Worm (Caenorhabditis elegans) whole organism, L1 larva: Measurements from ENCODE around the gene Y53F4B.26.

Experiments used
- alr-1 ChIP-seq: fragments of 200-800 bp; sonication (Bioruptor generic); optimal IDR thresholded peaks from 2 replicates; lab custom pipeline; 2018; ENCODE audit warnings: borderline replicate concordance, mild to moderate bottlenecking, missing genetic modification characterization, missing compliant biosample characterization
- elt-3 ChIP-seq, 6 experiments: fragments of 150-350 bp in 1 of 6; sonication (generic microtip); optimal IDR thresholded peaks; 2 replicates each; lab custom pipeline; 2017 to 2018; ENCODE audit warnings: missing biosample characterization in 6 of 6, missing genetic modification characterization in 6 of 6, inconsistent platforms in 1 of 6
- fos-1 ChIP-seq: fragments of 150-350 bp; optimal IDR thresholded peaks from 2 replicates; lab custom pipeline; 2014; ENCODE audit warnings: missing biosample characterization, missing genetic modification characterization
- lin-35 ChIP-seq, 2 experiments: fragments of 150-350 bp; optimal IDR thresholded peaks; 2 replicates each; lab custom pipeline; 2014; ENCODE audit warnings: missing biosample characterization in 2 of 2, missing genetic modification characterization in 2 of 2, missing genetic modification reagents in 2 of 2
- mdl-1 ChIP-seq, 2 experiments: fragments of 150-350 bp; optimal IDR thresholded peaks; 2 replicates each; lab custom pipeline; 2014 to 2017; ENCODE audit warnings: missing biosample characterization in 2 of 2, missing genetic modification characterization in 2 of 2, inconsistent platforms in 1 of 2
- nhr-237 ChIP-seq: fragments of 150-350 bp; optimal IDR thresholded peaks from 2 replicates; lab custom pipeline; 2014; ENCODE audit warnings: missing biosample characterization, missing genetic modification characterization
- nhr-28 ChIP-seq: fragments of 150-350 bp; optimal IDR thresholded peaks from 2 replicates; lab custom pipeline; 2014; ENCODE audit warnings: missing biosample characterization, missing genetic modification characterization
- nhr-76 ChIP-seq: sonication (generic microtip); optimal IDR thresholded peaks from 2 replicates; lab custom pipeline; 2017; ENCODE audit warnings: missing biosample characterization, missing genetic modification characterization
- nhr-77 ChIP-seq: fragments of 150-350 bp; optimal IDR thresholded peaks from 2 replicates; lab custom pipeline; 2014; ENCODE audit warnings: missing biosample characterization, missing genetic modification characterization
- pag-3 ChIP-seq: sonication (generic microtip); optimal IDR thresholded peaks from 2 replicates; lab custom pipeline; 2017; ENCODE audit warnings: missing genetic modification characterization, mild to moderate bottlenecking, missing compliant biosample characterization, antibody characterized with exemption, borderline replicate concordance; ENCODE audit not compliant: insufficient read depth
- sox-4 ChIP-seq: sonication (generic microtip); optimal IDR thresholded peaks from 2 replicates; lab custom pipeline; 2016; ENCODE audit warnings: missing genetic modification characterization, missing compliant biosample characterization
- unc-62 ChIP-seq: fragments of 150-350 bp; optimal IDR thresholded peaks from 2 replicates; lab custom pipeline; 2014; ENCODE audit warnings: missing biosample characterization, missing genetic modification reagents, missing genetic modification characterization
- zag-1 ChIP-seq: fragments of 150-350 bp; optimal IDR thresholded peaks from 2 replicates; lab custom pipeline; 2014; ENCODE audit warnings: missing biosample characterization, missing genetic modification characterization

- TF ChIP-seq mdl-1 (tag; optimal IDR thresholded peaks at IDR 0.05; lab: Kevin White, UChicago) (no peak), unc-62 (GFP tag; lab: Kevin White, UChicago) (no peak), pag-3 (tag; lab: Kevin White, UChicago) (no peak), lin-35 (GFP tag; optimal IDR thresholded peaks at IDR 0.05; lab: Kevin White, UChicago) (no peak), zag-1 (tag; lab: Kevin White, UChicago) (no peak), nhr-28 (tag; lab: Kevin White, UChicago) (no peak), nhr-76 (tag; lab: Kevin White, UChicago) (no peak), nhr-237 (tag; lab: Kevin White, UChicago) (no peak), alr-1 (tag; lab: Kevin White, UChicago) (no peak), sox-4 (tag; lab: Kevin White, UChicago) (no peak), nhr-77 (tag; lab: Kevin White, UChicago) (no peak), fos-1 (tag; lab: Kevin White, UChicago) (no peak), elt-3 (tag; optimal IDR thresholded peaks at IDR 0.05; lab: Kevin White, UChicago) (no peak)
These were observed 42.4 kb upstream of the Y53F4B.26 start, which contains the start of gene gst-34 for ce11 chrII:15183139-15183538.
